Fruit fly (Drosophila melanogaster): Measurements from ENCODE around the gene ATPsynbetaL.

ATPsynbetaL gene

DNA sequence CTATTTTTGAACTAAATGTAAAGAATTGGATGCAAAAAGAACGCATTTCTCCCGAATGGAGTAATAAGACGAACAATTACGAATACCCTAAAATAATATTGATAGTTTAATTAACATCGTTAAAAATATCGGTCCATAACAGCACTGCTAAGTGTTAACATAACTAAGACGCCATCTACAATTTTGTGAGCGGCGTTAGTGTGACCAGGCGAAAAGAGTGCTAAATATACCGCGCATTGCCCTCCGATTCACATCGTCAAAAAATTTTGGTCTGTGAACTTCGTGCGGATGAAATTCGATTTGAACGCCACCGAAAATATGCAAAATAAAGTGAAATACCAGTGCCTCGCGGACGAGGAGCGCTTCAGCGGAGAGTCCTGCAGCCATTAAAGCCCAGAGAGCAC, 45.9 kb upstream of the ATPsynbetaL start, which contains the start of gene Mbs (continued):
- peak; percentile 17; the same call in 1 of the 2 replicates for TF ChIP-seq onecut (GFP tag; IDR thresholded peaks at IDR 0.05)
- no peak for TF ChIP-seq CG1024 (GFP tag; IDR thresholded peaks at IDR 0.05)
- TF ChIP-seq CG8359 (GFP tag; optimal IDR thresholded peaks at IDR 0.05; ENCODE audit: borderline replicate concordance), result no peak
- TF ChIP-seq D19B (GFP tag; optimal IDR thresholded peaks at IDR 0.05), result no peak
- no peak for TF ChIP-seq Ets65A (GFP tag)
- peak; percentile 57; the same call in 1 of the 2 replicates for TF ChIP-seq CG2129 (GFP tag; IDR thresholded peaks at IDR 0.05; ENCODE audit: partially characterized antibody)
- no peak for TF ChIP-seq vfl (GFP tag; optimal IDR thresholded peaks at IDR 0.05)
- peak; percentile 20 for TF ChIP-seq CG8290 (GFP tag; optimal IDR thresholded peaks at IDR 0.05)
- TF ChIP-seq CG8290 (tag; optimal IDR thresholded peaks at IDR 0.05), result peak; percentile 23 to 69
- peak; percentile 43 for TF ChIP-seq stwl (tag; optimal IDR thresholded peaks at IDR 0.05)
- peak; percentile 9 for TF ChIP-seq CG10267 (tag; optimal IDR thresholded peaks at IDR 0.05)
- TF ChIP-seq CG12659 (GFP tag; optimal IDR thresholded peaks at IDR 0.05), result peak; percentile 58
- TF ChIP-seq CG34376 (GFP tag; optimal IDR thresholded peaks at IDR 0.05), result peak; percentile 50
- TF ChIP-seq zen2 (GFP tag; IDR thresholded peaks at IDR 0.05; ENCODE audit: partially characterized antibody), result peak; percentile 64
- peak; percentile 18 for TF ChIP-seq sug (tag; optimal IDR thresholded peaks at IDR 0.05)
- peak; percentile 29 for TF ChIP-seq CG2712 (tag; optimal IDR thresholded peaks at IDR 0.05)
- TF ChIP-seq Doc3 (GFP tag; IDR thresholded peaks at IDR 0.05; ENCODE audit: partially characterized antibody), result peak; percentile 37; the same call in 2 of the 3 replicates
- no peak for TF ChIP-seq CG1602 (GFP tag; optimal IDR thresholded peaks at IDR 0.05)
- peak; percentile 55 for TF ChIP-seq Lhr (GFP tag; optimal IDR thresholded peaks at IDR 0.05)
- TF ChIP-seq Rfx (GFP tag; IDR thresholded peaks at IDR 0.05), result peak; percentile 60
- TF ChIP-seq salm (tag; optimal IDR thresholded peaks at IDR 0.05), result no peak
- peak; percentile 7; the same call in 1 of the 2 replicates for TF ChIP-seq CG9932 (GFP tag; IDR thresholded peaks at IDR 0.05)
- peak; percentile 10 for TF ChIP-seq CG15269 (tag; optimal IDR thresholded peaks at IDR 0.05)
- TF ChIP-seq pan (optimal IDR thresholded peaks at IDR 0.05), result no peak
- peak in 1 of 2 experiments; percentile 28 for TF ChIP-seq pan (GFP tag; optimal IDR thresholded peaks at IDR 0.05 in 1 of 2, IDR thresholded peaks at IDR 0.05 in 1 of 2)
- TF ChIP-seq grau (tag; optimal IDR thresholded peaks at IDR 0.05), result peak; percentile 16
- TF ChIP-seq CG1233 (GFP tag; optimal IDR thresholded peaks at IDR 0.05), result peak; percentile 55
- TF ChIP-seq nmo (GFP tag; optimal IDR thresholded peaks at IDR 0.05), result no peak
- peak; percentile 39 for TF ChIP-seq lab (GFP tag; optimal IDR thresholded peaks at IDR 0.05)
- no peak for TF ChIP-seq CG8765 (GFP tag; IDR thresholded peaks at IDR 0.05)
- peak; percentile 57; the same call in 2 of the 3 replicates for TF ChIP-seq CG16813 (GFP tag; IDR thresholded peaks at IDR 0.05; ENCODE audit: partially characterized antibody)
- no peak for TF ChIP-seq crc (GFP tag; optimal IDR thresholded peaks at IDR 0.05)
- peak; percentile 55 for TF ChIP-seq E2f2 (GFP tag; IDR thresholded peaks at IDR 0.05)
- no peak for TF ChIP-seq cwo (GFP tag; optimal IDR thresholded peaks at IDR 0.05)
- TF ChIP-seq Med (GFP tag), result peak; percentile 85
- no peak for TF ChIP-seq exex (tag; optimal IDR thresholded peaks at IDR 0.05)
- TF ChIP-seq Dfd (GFP tag; optimal IDR thresholded peaks at IDR 0.05), result no peak
- TF ChIP-seq unc-4 (GFP tag; IDR thresholded peaks at IDR 0.05; ENCODE audit: partially characterized antibody), result peak; percentile 64
- no peak for TF ChIP-seq CG14014 (GFP tag; IDR thresholded peaks at IDR 0.05)
- TF ChIP-seq CG1603 (tag; optimal IDR thresholded peaks at IDR 0.05), result peak; percentile 72
- peak; percentile 23 for TF ChIP-seq CG18619 (GFP tag; optimal IDR thresholded peaks at IDR 0.05)
- TF ChIP-seq inv (GFP tag; IDR thresholded peaks at IDR 0.05; ENCODE audit: partially characterized antibody), result peak; percentile 24; the same call in 1 of the 2 replicates
- TF ChIP-seq CG13287 (GFP tag; IDR thresholded peaks at IDR 0.05; ENCODE audit: partially characterized antibody), result peak; percentile 60
- TF ChIP-seq phol (tag; optimal IDR thresholded peaks at IDR 0.05), result peak; percentile 45
- peak in 1 of 2 experiments; percentile 41 for TF ChIP-seq insv (GFP tag; optimal IDR thresholded peaks at IDR 0.05)
- peak; percentile 54; the same call in 1 of the 2 replicates for TF ChIP-seq CG42726 (GFP tag; IDR thresholded peaks at IDR 0.05; ENCODE audit: partially characterized antibody)
- peak; percentile 45 for TF ChIP-seq CG12391 (tag; optimal IDR thresholded peaks at IDR 0.05)
- peak; percentile 71 for TF ChIP-seq CG6791 (GFP tag; IDR thresholded peaks at IDR 0.05; ENCODE audit: partially characterized antibody)
- no peak for TF ChIP-seq chn (GFP tag; optimal IDR thresholded peaks at IDR 0.05)

Data from whole organism, embryonic.